Fruit fly (Drosophila melanogaster) whole organism, pupa: Measurements from ENCODE around the gene cocoon.

Experiments
- CG10348 ChIP-seq: fragments of 200-800 bp; sonication (Bioruptor generic); IDR thresholded peaks from 2 replicates; pipeline ENCODE4 v1.3.6; 2022; ENCODE audit warnings: missing biosample characterization, missing genetic modification characterization
- CG13204 ChIP-seq: fragments of 200-800 bp; sonication (Bioruptor generic); optimal IDR thresholded peaks from 2 replicates; lab custom pipeline; 2018; ENCODE audit warnings: missing biosample characterization, mild to moderate bottlenecking, missing genetic modification characterization, moderate library complexity
- CG15710 ChIP-seq: fragments of 200-800 bp; sonication (Bioruptor generic); optimal IDR thresholded peaks from 2 replicates; lab custom pipeline; 2018; ENCODE audit warnings: missing biosample characterization, mild to moderate bottlenecking, missing genetic modification characterization, moderate library complexity
- CG32121 ChIP-seq: fragments of 200-800 bp; sonication (Bioruptor generic); IDR thresholded peaks from 2 replicates; pipeline ENCODE4 v1.3.6; 2022; ENCODE audit warnings: missing biosample characterization, missing genetic modification characterization
- CG34367 ChIP-seq: fragments of 200-800 bp; sonication (Bioruptor generic); optimal IDR thresholded peaks from 2 replicates; lab custom pipeline; 2018; ENCODE audit warnings: missing biosample characterization, mild to moderate bottlenecking, missing genetic modification characterization
- CG8159 ChIP-seq: fragments of 200-800 bp; sonication (Bioruptor generic); optimal IDR thresholded peaks from 3 replicates; lab custom pipeline; 2018; ENCODE audit warnings: missing biosample characterization, mild to moderate bottlenecking, missing genetic modification characterization, moderate library complexity
- CG8301 ChIP-seq: fragments of 200-800 bp; sonication (Bioruptor generic); optimal IDR thresholded peaks from 2 replicates; lab custom pipeline; 2018; ENCODE audit warnings: missing biosample characterization, mild to moderate bottlenecking, missing genetic modification characterization
- Ets98B ChIP-seq: fragments of 200-800 bp; sonication (Bioruptor generic); IDR thresholded peaks from 2 replicates; pipeline ENCODE4 v1.3.6; 2022; ENCODE audit warnings: missing biosample characterization, missing genetic modification characterization
- Pif1B ChIP-seq: fragments of 200-800 bp; sonication (Bioruptor generic); optimal IDR thresholded peaks from 3 replicates; lab custom pipeline; 2016; ENCODE audit warnings: missing biosample characterization, missing genetic modification characterization
- gl ChIP-seq: fragments of 200-800 bp; sonication (Bioruptor generic); optimal IDR thresholded peaks from 2 replicates; lab custom pipeline; 2018; ENCODE audit warnings: missing biosample characterization, mild to moderate bottlenecking, missing genetic modification characterization
- rn ChIP-seq: fragments of 200-800 bp; sonication (Bioruptor generic); IDR thresholded peaks from 2 replicates; pipeline ENCODE4 v1.3.6; 2022; ENCODE audit warnings: missing biosample characterization, missing genetic modification characterization

dm6 chr3L:15474010-15474409 is at the start of gene cocoon:
- no peak for TF ChIP-seq CG15710 (tag; lab: Kevin White, UChicago)
- no peak for TF ChIP-seq CG8301 (tag; lab: Kevin White, UChicago)
- no peak for TF ChIP-seq Pif1B (GFP tag; lab: Kevin White, UChicago)
- no peak for TF ChIP-seq CG10348 (GFP tag; lab: Robert Waterston, UW)
- no peak for TF ChIP-seq CG34367 (tag; lab: Kevin White, UChicago)
- TF ChIP-seq CG8159: no peak
- TF ChIP-seq Ets98B (GFP tag; lab: Robert Waterston, UW): no peak
- TF ChIP-seq CG32121 (GFP tag; lab: Robert Waterston, UW): no peak
- no peak for TF ChIP-seq CG13204 (GFP tag; lab: Kevin White, UChicago)
- TF ChIP-seq gl (tag; lab: Kevin White, UChicago): no peak
- TF ChIP-seq rn (GFP tag; lab: Robert Waterston, UW): no peak
